Fruit fly (Drosophila melanogaster) whole organism, embryonic: Measurements from ENCODE around the gene CG14183.

Experiments used
- Abd-B ChIP-seq: fragments of 200-800 bp; sonication (Bioruptor generic); optimal IDR thresholded peaks from 2 replicates; lab custom pipeline; 2018; ENCODE audit warnings: missing biosample characterization, mild to moderate bottlenecking, missing genetic modification characterization, moderate library complexity
- Aef1 ChIP-seq: fragments of 200-800 bp; sonication (Bioruptor generic); IDR thresholded peaks from 3 replicates; pipeline ENCODE4 v1.3.6; 2022; ENCODE audit warnings: missing biosample characterization, missing genetic modification characterization
- Atf-2 ChIP-seq: fragments of 200-800 bp; sonication (Bioruptor generic); optimal IDR thresholded peaks from 2 replicates; lab custom pipeline; 2016; ENCODE audit warnings: missing biosample characterization, missing genetic modification characterization
- Bteb2 ChIP-seq: fragments of 200-800 bp; sonication (Bioruptor generic); optimal IDR thresholded peaks from 2 replicates; lab custom pipeline; 2016; ENCODE audit warnings: missing biosample characterization, missing genetic modification characterization
- CG11456 ChIP-seq: fragments of 200-800 bp; sonication (Bioruptor generic); IDR thresholded peaks from 3 replicates; pipeline ENCODE4 v1.3.6; 2022; ENCODE audit warnings: missing biosample characterization, missing genetic modification characterization
- CG13894 ChIP-seq: fragments of 200-800 bp; sonication (Bioruptor generic); optimal IDR thresholded peaks from 3 replicates; lab custom pipeline; 2018; ENCODE audit warnings: missing biosample characterization, mild to moderate bottlenecking, missing genetic modification characterization, moderate library complexity
- CG14667 ChIP-seq: fragments of 200-800 bp; sonication (Bioruptor generic); IDR thresholded peaks from 2 replicates; pipeline ENCODE4 v1.3.6; 2022; ENCODE audit warnings: missing biosample characterization, missing genetic modification characterization
- CG1602 ChIP-seq: fragments of 200-800 bp; sonication (Bioruptor generic); optimal IDR thresholded peaks from 3 replicates; lab custom pipeline; 2016; ENCODE audit warnings: missing biosample characterization, missing genetic modification characterization
- CG17912 ChIP-seq: fragments of 200-800 bp; sonication (Bioruptor generic); optimal IDR thresholded peaks from 2 replicates; lab custom pipeline; 2018; ENCODE audit warnings: missing biosample characterization, mild to moderate bottlenecking, missing genetic modification characterization
- CG2116 ChIP-seq: fragments of 200-800 bp; sonication (Bioruptor generic); optimal IDR thresholded peaks from 3 replicates; lab custom pipeline; 2018; ENCODE audit warnings: missing biosample characterization, mild to moderate bottlenecking, missing genetic modification characterization
- CG2875 ChIP-seq: fragments of 200-800 bp; sonication (Bioruptor generic); optimal IDR thresholded peaks from 2 replicates; lab custom pipeline; 2017; ENCODE audit warnings: missing biosample characterization, mild to moderate bottlenecking, missing genetic modification characterization, missing genetic modification reagents
- CG4617 ChIP-seq: fragments of 200-800 bp; sonication (Bioruptor generic); optimal IDR thresholded peaks from 3 replicates; lab custom pipeline; 2016; ENCODE audit warnings: missing biosample characterization, missing genetic modification characterization, borderline replicate concordance
- CG6813 ChIP-seq: fragments of 200-800 bp; sonication (Bioruptor generic); optimal IDR thresholded peaks from 2 replicates; lab custom pipeline; 2017; ENCODE audit warnings: missing biosample characterization, missing genetic modification characterization, mild to moderate bottlenecking, moderate library complexity, missing genetic modification reagents
- CG9876 ChIP-seq: fragments of 200-800 bp; sonication (Bioruptor generic); optimal IDR thresholded peaks from 2 replicates; lab custom pipeline; 2016; ENCODE audit warnings: missing biosample characterization, missing genetic modification characterization
- CTCF ChIP-seq: fragments of 200-800 bp; sonication (Bioruptor generic); optimal IDR thresholded peaks from 2 replicates; lab custom pipeline; 2017; ENCODE audit warnings: missing biosample characterization, mild to moderate bottlenecking, missing genetic modification characterization, moderate library complexity
- Dfd ChIP-seq, 2 experiments: fragments of >200 bp; optimal IDR thresholded peaks; 2 replicates each; lab custom pipeline; 2017; ENCODE audit warnings: missing biosample characterization in 2 of 2, missing genetic modification characterization in 2 of 2
- H15 ChIP-seq: fragments of 200-800 bp; sonication (Bioruptor generic); IDR thresholded peaks from 3 replicates; pipeline ENCODE4 v1.3.6; 2022; ENCODE audit warnings: missing biosample characterization, missing genetic modification characterization
- HLH3B ChIP-seq: fragments of 200-800 bp; sonication (Bioruptor generic); IDR thresholded peaks from 2 replicates; pipeline ENCODE4 v1.3.6; 2022; ENCODE audit warnings: missing biosample characterization, missing genetic modification characterization
- HmgZ ChIP-seq: fragments of 200-800 bp; sonication (Bioruptor generic); optimal IDR thresholded peaks from 2 replicates; lab custom pipeline; 2018; ENCODE audit warnings: missing biosample characterization, mild to moderate bottlenecking, missing genetic modification characterization
- Lpt ChIP-seq: fragments of >200 bp; optimal IDR thresholded peaks from 2 replicates; lab custom pipeline; 2018; ENCODE audit warnings: missing biosample characterization, missing genetic modification characterization
- Max ChIP-seq: fragments of 200-800 bp; sonication (Bioruptor generic); optimal IDR thresholded peaks from 2 replicates; lab custom pipeline; 2016; ENCODE audit warnings: missing biosample characterization, mild to moderate bottlenecking, missing genetic modification characterization
- Poxn ChIP-seq: fragments of 200-800 bp; sonication (Bioruptor generic); IDR thresholded peaks from 2 replicates; pipeline ENCODE4 v1.3.6; 2022; ENCODE audit warnings: missing biosample characterization, missing genetic modification characterization
- Six4 ChIP-seq: fragments of 200-800 bp; sonication (Bioruptor generic); optimal IDR thresholded peaks from 2 replicates; lab custom pipeline; 2016; ENCODE audit warnings: missing biosample characterization, missing genetic modification characterization
- Sox100B ChIP-seq: fragments of 200-800 bp; sonication (Bioruptor generic); optimal IDR thresholded peaks from 3 replicates; lab custom pipeline; 2018; ENCODE audit warnings: missing biosample characterization, mild to moderate bottlenecking, missing genetic modification characterization
- TFAM ChIP-seq: fragments of 200-800 bp; sonication (Bioruptor generic); optimal IDR thresholded peaks from 2 replicates; lab custom pipeline; 2017; ENCODE audit warnings: missing biosample characterization, missing genetic modification characterization, inconsistent platforms
- Usf ChIP-seq: fragments of 200-800 bp; sonication (Bioruptor generic); optimal IDR thresholded peaks from 2 replicates; lab custom pipeline; 2017; ENCODE audit warnings: missing genotype, missing biosample characterization, missing genetic modification characterization
- aop ChIP-seq: fragments of 200-800 bp; sonication (Bioruptor generic); IDR thresholded peaks from 2 replicates; pipeline ENCODE4 v1.3.6; 2022; ENCODE audit warnings: missing biosample characterization, missing genetic modification characterization
- ato ChIP-seq: fragments of 200-800 bp; sonication (Bioruptor generic); IDR thresholded peaks from 2 replicates; pipeline ENCODE4 v1.3.6; 2022; ENCODE audit warnings: missing biosample characterization, missing genetic modification characterization; ENCODE audit not compliant: partially characterized antibody
- corto ChIP-seq: fragments of 200-800 bp; sonication (Bioruptor generic); optimal IDR thresholded peaks from 2 replicates; lab custom pipeline; 2016; ENCODE audit warnings: missing biosample characterization, mild to moderate bottlenecking, missing genetic modification characterization, moderate library complexity
- crol ChIP-seq: fragments of 200-800 bp; sonication (Bioruptor generic); IDR thresholded peaks from 2 replicates; pipeline ENCODE4 v1.3.6; 2022; ENCODE audit warnings: missing biosample characterization, missing genetic modification characterization
- ewg ChIP-seq: fragments of 200-800 bp; sonication (Bioruptor generic); optimal IDR thresholded peaks from 3 replicates; lab custom pipeline; 2017; ENCODE audit warnings: mild to moderate bottlenecking, missing biosample characterization, missing genetic modification reagents, missing genetic modification characterization
- fd96Cb ChIP-seq: fragments of 200-800 bp; sonication (Bioruptor generic); optimal IDR thresholded peaks from 2 replicates; lab custom pipeline; 2018; ENCODE audit warnings: missing biosample characterization, mild to moderate bottlenecking, missing genetic modification characterization, moderate library complexity
- fru ChIP-seq: fragments of >200 bp; optimal IDR thresholded peaks from 2 replicates; lab custom pipeline; 2017
- fu2 ChIP-seq: fragments of 200-800 bp; sonication (Bioruptor generic); optimal IDR thresholded peaks from 2 replicates; lab custom pipeline; 2016; ENCODE audit warnings: missing biosample characterization, missing genetic modification characterization
- gsb ChIP-seq: fragments of 200-800 bp; sonication (Bioruptor generic); IDR thresholded peaks from 2 replicates; pipeline ENCODE4 v1.3.6; 2022; ENCODE audit warnings: missing biosample characterization, missing genetic modification characterization
- lab ChIP-seq: fragments of 200-800 bp; sonication (Bioruptor generic); optimal IDR thresholded peaks from 3 replicates; lab custom pipeline; 2017; ENCODE audit warnings: missing biosample characterization, missing genetic modification characterization, mild to moderate bottlenecking, moderate library complexity, missing genetic modification reagents
- lmd ChIP-seq: fragments of 200-800 bp; sonication (Bioruptor generic); IDR thresholded peaks from 2 replicates; pipeline ENCODE4 v1.3.6; 2022; ENCODE audit warnings: missing biosample characterization, missing genetic modification characterization
- lov ChIP-seq, 2 experiments: fragments of 200-800 bp in 1 of 2; fragments of >200 bp in 1 of 2; sonication (Bioruptor generic) in 1 of 2; IDR thresholded peaks in 1 of 2; optimal IDR thresholded peaks in 1 of 2; 2 replicates in 1 of 2; 3 replicates in 1 of 2; pipeline versions ENCODE4 v1.3.6 to Lab custom; 2017 to 2022; ENCODE audit warnings: missing biosample characterization in 1 of 2, missing genetic modification characterization in 1 of 2
- oc ChIP-seq: fragments of 200-800 bp; sonication (Bioruptor generic); optimal IDR thresholded peaks from 2 replicates; lab custom pipeline; 2018; ENCODE audit warnings: missing biosample characterization, mild to moderate bottlenecking, missing genetic modification characterization, moderate library complexity
- peb ChIP-seq: fragments of 200-800 bp; sonication (Bioruptor generic); IDR thresholded peaks from 2 replicates; pipeline ENCODE4 v1.3.6; 2022; ENCODE audit warnings: missing biosample characterization, missing genetic modification characterization
- pita ChIP-seq: fragments of 200-800 bp; sonication (Bioruptor generic); optimal IDR thresholded peaks from 2 replicates; lab custom pipeline; 2017; ENCODE audit warnings: missing biosample characterization, mild to moderate bottlenecking, missing genetic modification characterization
- pnt ChIP-seq: fragments of 200-800 bp; sonication (Bioruptor generic); optimal IDR thresholded peaks from 3 replicates; lab custom pipeline; 2016; ENCODE audit warnings: missing biosample characterization, missing genetic modification characterization
- pros ChIP-seq: fragments of 200-800 bp; sonication (Bioruptor generic); optimal IDR thresholded peaks from 3 replicates; lab custom pipeline; 2019; ENCODE audit warnings: missing biosample characterization, mild to moderate bottlenecking, missing genetic modification characterization, moderate library complexity
- pzg ChIP-seq: fragments of 200-800 bp; sonication (Bioruptor generic); optimal IDR thresholded peaks from 3 replicates; lab custom pipeline; 2018; ENCODE audit warnings: missing biosample characterization, mild to moderate bottlenecking, missing genetic modification characterization, moderate library complexity
- sc ChIP-seq, 3 experiments: fragments of >200 bp in 2 of 3; fragments of 200-800 bp in 1 of 3; sonication (Bioruptor generic) in 1 of 3; optimal IDR thresholded peaks; 2 replicates in 2 of 3; 3 replicates in 1 of 3; lab custom pipeline; 2017; ENCODE audit warnings: mild to moderate bottlenecking in 1 of 3, missing biosample characterization in 1 of 3, missing genetic modification characterization in 1 of 3, missing genetic modification reagents in 1 of 3
- sim ChIP-seq: fragments of 200-800 bp; sonication (Bioruptor generic); IDR thresholded peaks from 2 replicates; pipeline ENCODE4 v1.3.6; 2022; ENCODE audit warnings: missing biosample characterization, missing genetic modification characterization
- trh ChIP-seq: fragments of 200-800 bp; sonication (Bioruptor generic); optimal IDR thresholded peaks from 2 replicates; lab custom pipeline; 2016; ENCODE audit warnings: missing biosample characterization, missing genetic modification characterization
- vvl ChIP-seq: fragments of 200-800 bp; sonication (Bioruptor generic); IDR thresholded peaks from 2 replicates; pipeline ENCODE4 v1.3.6; 2022; ENCODE audit warnings: missing biosample characterization, missing genetic modification characterization
- wdn ChIP-seq: fragments of 200-800 bp; sonication (Bioruptor generic); IDR thresholded peaks from 2 replicates; pipeline ENCODE4 v1.3.6; 2022; ENCODE audit warnings: missing biosample characterization, missing genetic modification characterization

Gene CG14183

dm6 chr3L:20006269-20007265, 21.1 kb downstream of the CG14183 start (continued):
- TF ChIP-seq ato (peak; percentile 100), peb (GFP tag; lab: Robert Waterston, UW) (no peak), ewg (GFP tag; lab: Kevin White, UChicago) (no peak), Usf (no peak), corto (no peak), Lpt (GFP tag; lab: Kevin White, UChicago) (no peak), crol (no peak), sc (optimal IDR thresholded peaks at IDR 0.05; lab: Kevin White, UChicago) (no peak), sc (GFP tag; optimal IDR thresholded peaks at IDR 0.05; lab: Kevin White, UChicago) (no peak), aop (GFP tag; lab: Robert Waterston, UW) (no peak), lab (GFP tag; lab: Kevin White, UChicago) (no peak), CG11456 (GFP tag; lab: Robert Waterston, UW) (no peak), lov (optimal IDR thresholded peaks at IDR 0.05; lab: Kevin White, UChicago) (no peak), lov (GFP tag; IDR thresholded peaks at IDR 0.05; lab: Robert Waterston, UW) (no peak), Aef1 (no peak), CG4617 (GFP tag; lab: Kevin White, UChicago) (peak; percentile 28), Atf-2 (GFP tag; lab: Kevin White, UChicago) (no peak), sim (GFP tag; lab: Robert Waterston, UW) (no peak), pita (GFP tag; lab: Kevin White, UChicago) (no peak), pzg (GFP tag; lab: Kevin White, UChicago) (peak; percentile 66), CG9876 (no peak), CG17912 (GFP tag; lab: Kevin White, UChicago) (peak; percentile 52), Bteb2 (no peak), Poxn (GFP tag; lab: Robert Waterston, UW) (no peak), CG1602 (no peak), Max (no peak), Abd-B (GFP tag; lab: Kevin White, UChicago) (no peak), oc (tag; lab: Kevin White, UChicago) (no peak), pros (GFP tag; lab: Kevin White, UChicago) (no peak), Six4 (GFP tag; lab: Kevin White, UChicago) (no peak), lmd (GFP tag; lab: Robert Waterston, UW) (no peak), Dfd (GFP tag; optimal IDR thresholded peaks at IDR 0.05; lab: Kevin White, UChicago) (no peak), CG2875 (GFP tag; lab: Kevin White, UChicago) (no peak), TFAM (GFP tag; lab: Kevin White, UChicago) (no peak), wdn (GFP tag; lab: Robert Waterston, UW) (no peak), pnt (GFP tag; lab: Kevin White, UChicago) (no peak), fru (lab: Kevin White, UChicago) (no peak), CG2116 (GFP tag; lab: Kevin White, UChicago) (peak; percentile 86), CTCF (GFP tag; lab: Kevin White, UChicago) (no peak), CG6813 (peak; percentile 42), HLH3B (GFP tag; lab: Robert Waterston, UW) (no peak), CG14667 (no peak), trh (GFP tag; lab: Kevin White, UChicago) (no peak), H15 (GFP tag; lab: Robert Waterston, UW) (no peak), CG13894 (no peak), HmgZ (tag; lab: Kevin White, UChicago) (no peak), Sox100B (GFP tag; lab: Kevin White, UChicago) (peak; percentile 52), vvl (no peak), fd96Cb (tag; lab: Kevin White, UChicago) (no peak), gsb (GFP tag; lab: Robert Waterston, UW) (no peak), fu2 (GFP tag; lab: Kevin White, UChicago) (no peak)
